Worm (Caenorhabditis elegans) whole organism, L4 larva: ENCODE results near the gene twk-49.

Experiments used
- F44E2.7 ChIP-seq: fragments of 200-800 bp; sonication (Bioruptor generic); IDR thresholded peaks from 2 replicates; pipeline ENCODE4 v2.1.2; 2022; ENCODE audit warnings: missing genetic modification characterization, missing compliant biosample characterization
- T20F7.1 ChIP-seq: fragments of 200-800 bp; sonication (Bioruptor generic); optimal IDR thresholded peaks from 2 replicates; lab custom pipeline; 2018; ENCODE audit warnings: mild to moderate bottlenecking, missing genetic modification characterization, missing compliant biosample characterization
- attf-4 ChIP-seq: sonication (generic microtip); optimal IDR thresholded peaks from 3 replicates; lab custom pipeline; 2017; ENCODE audit warnings: missing biosample characterization, missing genetic modification characterization
- daf-12 ChIP-seq: fragments of 150-350 bp; optimal IDR thresholded peaks from 2 replicates; lab custom pipeline; 2014; ENCODE audit warnings: missing biosample characterization, missing genetic modification reagents, missing genetic modification characterization
- daf-16 ChIP-seq, 3 experiments: sonication (generic microtip); optimal IDR thresholded peaks; 2 replicates each; lab custom pipeline; 2016 to 2017; ENCODE audit warnings: missing genetic modification characterization in 3 of 3, missing genetic modification reagents in 3 of 3, mild to moderate bottlenecking in 2 of 3, missing compliant biosample characterization in 2 of 3, missing biosample characterization in 1 of 3, moderate library complexity in 1 of 3
- daf-8 ChIP-seq: fragments of 200-800 bp; sonication (Bioruptor generic); IDR thresholded peaks from 2 replicates; pipeline ENCODE4 v1.3.6; 2022; ENCODE audit warnings: missing genetic modification characterization, missing compliant biosample characterization
- dmd-6 ChIP-seq: fragments of 200-800 bp; sonication (Bioruptor generic); IDR thresholded peaks from 2 replicates; pipeline ENCODE4 v1.3.6; 2022; ENCODE audit warnings: missing genetic modification reagents, missing genetic modification characterization, missing compliant biosample characterization
- dve-1 ChIP-seq: sonication (generic microtip); optimal IDR thresholded peaks from 2 replicates; lab custom pipeline; 2017; ENCODE audit warnings: antibody characterized with exemption, mild to moderate bottlenecking, missing genetic modification characterization, missing compliant biosample characterization; ENCODE audit not compliant: insufficient read depth
- hlh-11 ChIP-seq: fragments of 200-800 bp; sonication (Bioruptor generic); optimal IDR thresholded peaks from 2 replicates; lab custom pipeline; 2018; ENCODE audit warnings: mild to moderate bottlenecking, missing genetic modification characterization, missing compliant biosample characterization
- hlh-30 ChIP-seq: sonication (generic microtip); optimal IDR thresholded peaks from 2 replicates; lab custom pipeline; 2017; ENCODE audit warnings: antibody characterized with exemption, mild to moderate bottlenecking, missing genetic modification characterization, missing compliant biosample characterization; ENCODE audit not compliant: insufficient read depth
- madf-9 ChIP-seq: fragments of 200-800 bp; sonication (Bioruptor generic); conservative IDR thresholded peaks from 2 replicates; pipeline ENCODE4 v1.3.6; 2022; ENCODE audit warnings: missing genetic modification reagents, missing genetic modification characterization, missing compliant biosample characterization
- mdl-1 ChIP-seq, 2 experiments: fragments of 150-350 bp in 1 of 2; sonication (generic microtip) in 1 of 2; optimal IDR thresholded peaks; 2 replicates each; lab custom pipeline; 2014 to 2017; ENCODE audit warnings: missing biosample characterization in 2 of 2, missing genetic modification characterization in 2 of 2
- mep-1 ChIP-seq: fragments of 150-350 bp; sonication (generic microtip); optimal IDR thresholded peaks from 3 replicates; lab custom pipeline; 2014; ENCODE audit warnings: missing biosample characterization, missing genetic modification characterization
- mxl-3 ChIP-seq: fragments of 200-800 bp; sonication (Bioruptor generic); optimal IDR thresholded peaks from 2 replicates; lab custom pipeline; 2018; ENCODE audit warnings: mild to moderate bottlenecking, missing genetic modification characterization, missing compliant biosample characterization
- nhr-11 ChIP-seq: fragments of 150-350 bp; optimal IDR thresholded peaks from 2 replicates; lab custom pipeline; 2014; ENCODE audit warnings: missing biosample characterization, missing genetic modification characterization
- nhr-237 ChIP-seq: sonication (generic microtip); optimal IDR thresholded peaks from 2 replicates; lab custom pipeline; 2017; ENCODE audit warnings: missing biosample characterization, missing genetic modification characterization
- nhr-25 ChIP-seq: sonication (generic microtip); optimal IDR thresholded peaks from 2 replicates; lab custom pipeline; 2017; ENCODE audit warnings: missing genetic modification characterization, mild to moderate bottlenecking, missing compliant biosample characterization, antibody characterized with exemption, moderate library complexity, borderline replicate concordance; ENCODE audit not compliant: insufficient read depth
- nhr-28 ChIP-seq: fragments of 150-350 bp; optimal IDR thresholded peaks from 2 replicates; lab custom pipeline; 2014; ENCODE audit warnings: missing biosample characterization, missing genetic modification characterization
- nhr-41 ChIP-seq: fragments of 200-800 bp; sonication (Bioruptor generic); IDR thresholded peaks from 2 replicates; pipeline ENCODE4 v1.3.6; 2022; ENCODE audit warnings: missing genetic modification reagents, missing genetic modification characterization, missing compliant biosample characterization
- nhr-42 ChIP-seq: fragments of 200-800 bp; sonication (Bioruptor generic); IDR thresholded peaks from 2 replicates; pipeline ENCODE4 v1.3.6; 2022; ENCODE audit warnings: missing genetic modification characterization, missing compliant biosample characterization
- php-3 ChIP-seq: fragments of 200-800 bp; sonication (Bioruptor generic); IDR thresholded peaks from 2 replicates; pipeline ENCODE4 v1.3.6; 2022; ENCODE audit warnings: missing genetic modification reagents, missing genetic modification characterization, missing compliant biosample characterization
- pqm-1 ChIP-seq: sonication (generic microtip); optimal IDR thresholded peaks from 2 replicates; lab custom pipeline; 2017; ENCODE audit warnings: missing biosample characterization, missing genetic modification characterization
- spr-3 ChIP-seq: fragments of 200-800 bp; sonication (Bioruptor generic); optimal IDR thresholded peaks from 2 replicates; lab custom pipeline; 2018; ENCODE audit warnings: mild to moderate bottlenecking, missing genetic modification characterization, missing compliant biosample characterization
- unc-62 ChIP-seq, 3 experiments: fragments of 150-350 bp in 1 of 3; sonication (generic microtip); optimal IDR thresholded peaks in 2 of 3; peaks in 1 of 3; 1 replicate in 1 of 3; 2 replicates in 2 of 3; lab custom pipeline; 2014 to 2017; ENCODE audit warnings: missing biosample characterization in 3 of 3, missing genetic modification characterization in 3 of 3, missing genetic modification reagents in 3 of 3, missing genotype in 1 of 3
- zfp-3 ChIP-seq: fragments of 200-800 bp; sonication (Bioruptor generic); conservative IDR thresholded peaks from 2 replicates; pipeline ENCODE4 v1.3.6; 2022; ENCODE audit warnings: missing genetic modification reagents, missing genetic modification characterization, missing compliant biosample characterization
- zip-11 ChIP-seq: fragments of 200-800 bp; sonication (Bioruptor generic); IDR thresholded peaks from 2 replicates; pipeline ENCODE4 v1.3.6; 2022; ENCODE audit warnings: missing genetic modification characterization, missing compliant biosample characterization

twk-49 gene

ce11 chrII:6448656-6449055, 50.3 kb downstream of the twk-49 start:
- peak; percentile 24 for TF ChIP-seq hlh-30 (tag; lab: Kevin White, UChicago)
- peak; percentile 39 for TF ChIP-seq dmd-6
- TF ChIP-seq daf-8: no peak
- TF ChIP-seq daf-16 (GFP tag; optimal IDR thresholded peaks at IDR 0.05; lab: Kevin White, UChicago): no peak
- TF ChIP-seq daf-16 (tag; optimal IDR thresholded peaks at IDR 0.05; lab: Kevin White, UChicago): peak; percentile 63
- TF ChIP-seq mdl-1 (tag; optimal IDR thresholded peaks at IDR 0.05; lab: Kevin White, UChicago): peak in 1 of 2 experiments; percentile 25
- peak; percentile 82 for TF ChIP-seq pqm-1 (tag; lab: Kevin White, UChicago)
- no peak for TF ChIP-seq nhr-11 (tag; lab: Kevin White, UChicago)
- TF ChIP-seq dve-1 (tag; lab: Kevin White, UChicago): peak; percentile 40
- TF ChIP-seq nhr-28 (tag; lab: Kevin White, UChicago): peak; percentile 100
- TF ChIP-seq hlh-11: peak; percentile 49
- TF ChIP-seq php-3: no peak
- TF ChIP-seq nhr-42 (GFP tag; lab: Robert Waterston, UW): no peak
- TF ChIP-seq mxl-3 (GFP tag; lab: Kevin White, UChicago): peak; percentile 69

DNA sequence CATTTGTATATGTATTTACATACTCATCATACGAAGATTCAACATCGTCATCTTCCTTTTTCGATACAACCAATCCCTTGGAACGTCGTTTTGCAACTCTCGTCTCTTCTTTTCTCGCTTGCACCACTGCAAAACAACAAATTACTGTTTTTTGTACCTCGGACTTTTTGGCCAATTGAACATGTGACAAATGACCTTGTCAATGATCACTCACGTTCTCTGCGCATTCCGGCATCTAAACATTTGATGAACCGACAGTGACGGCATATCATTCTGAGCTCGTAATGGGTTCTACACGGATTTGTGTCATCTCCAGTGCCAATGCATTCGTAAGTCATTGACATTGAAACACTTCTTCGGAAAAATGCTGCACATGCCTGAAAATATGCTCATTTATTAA, 50.8 kb downstream of the twk-49 start:
- peak in 1 of 2 experiments; percentile 10 for TF ChIP-seq mdl-1 (tag; optimal IDR thresholded peaks at IDR 0.05; lab: Kevin White, UChicago)
- no peak for TF ChIP-seq daf-12 (tag; lab: Kevin White, UChicago)
- TF ChIP-seq nhr-28 (tag; lab: Kevin White, UChicago): peak; percentile 39
- peak in 1 of 2 experiments; percentile 99 for TF ChIP-seq unc-62 (GFP tag; optimal IDR thresholded peaks at IDR 0.05 in 1 of 2; lab: Kevin White, UChicago)
- TF ChIP-seq unc-62 (tag; optimal IDR thresholded peaks at IDR 0.05; lab: Kevin White, UChicago): no peak
- no peak for TF ChIP-seq daf-16 (GFP tag; optimal IDR thresholded peaks at IDR 0.05; lab: Kevin White, UChicago)
- TF ChIP-seq daf-16 (tag; optimal IDR thresholded peaks at IDR 0.05; lab: Kevin White, UChicago): no peak
- no peak for TF ChIP-seq mep-1
- TF ChIP-seq hlh-30 (tag; lab: Kevin White, UChicago): peak; percentile 57
- TF ChIP-seq nhr-25: peak; percentile 41
- TF ChIP-seq nhr-41 (GFP tag; lab: Robert Waterston, UW): no peak
- no peak for TF ChIP-seq F44E2.7 (GFP tag; lab: Robert Waterston, UW)
- no peak for TF ChIP-seq attf-4 (tag; lab: Kevin White, UChicago)
- no peak for TF ChIP-seq zip-11 (GFP tag; lab: Robert Waterston, UW)
- TF ChIP-seq zfp-3 (GFP tag; lab: Robert Waterston, UW): 0 out of 2 replicates have a peak, but pooled peaks have one; percentile 54
- TF ChIP-seq, all 104 proteins: peak for 6

ce11 chrII:6443710-6444109, 55.3 kb downstream of the twk-49 start, which contains the start of gene K06A1.2:
TSS of gene K06A1.2 (plus strand) at chrII:6444010.
- TF ChIP-seq T20F7.1 (GFP tag; lab: Kevin White, UChicago) (no peak), spr-3 (GFP tag; lab: Kevin White, UChicago) (no peak), nhr-28 (tag; lab: Kevin White, UChicago) (no peak), madf-9 (GFP tag; lab: Robert Waterston, UW) (no peak), nhr-237 (no peak)
